Fruit fly (Drosophila melanogaster) whole organism, prepupa: Measurements from ENCODE around the gene cactin.

Experiments
- CG11294 ChIP-seq: fragments of 200-800 bp; sonication (Bioruptor generic); IDR thresholded peaks from 2 replicates; pipeline ENCODE4 v1.3.6; 2022; ENCODE audit warnings: missing biosample characterization, missing genetic modification characterization
- CG3032 ChIP-seq: fragments of 200-800 bp; optimal IDR thresholded peaks from 2 replicates; lab custom pipeline; 2019; ENCODE audit warnings: missing biosample characterization, mild to moderate bottlenecking, missing genetic modification characterization, moderate library complexity
- CG9139 ChIP-seq: fragments of 200-800 bp; sonication (Bioruptor generic); optimal IDR thresholded peaks from 3 replicates; lab custom pipeline; 2017; ENCODE audit warnings: missing biosample characterization, mild to moderate bottlenecking, missing genetic modification characterization
- Gug ChIP-seq: fragments of 200-800 bp; sonication (Bioruptor generic); IDR thresholded peaks from 2 replicates; pipeline ENCODE4 v1.3.6; 2022; ENCODE audit warnings: missing biosample characterization, missing genetic modification characterization
- Sox102F ChIP-seq: fragments of 200-800 bp; sonication (Bioruptor generic); optimal IDR thresholded peaks from 2 replicates; lab custom pipeline; 2016; ENCODE audit warnings: missing biosample characterization, mild to moderate bottlenecking, missing genetic modification characterization
- Sox14 ChIP-seq: fragments of 200-800 bp; sonication (Bioruptor generic); optimal IDR thresholded peaks from 3 replicates; lab custom pipeline; 2016; ENCODE audit warnings: missing biosample characterization, missing genetic modification characterization
- svp ChIP-seq: fragments of 200-800 bp; sonication (Bioruptor generic); peaks from one replicate; lab custom pipeline; 2016; ENCODE audit warnings: missing biosample characterization, missing genetic modification characterization
- topi ChIP-seq: fragments of 200-800 bp; sonication (Bioruptor generic); optimal IDR thresholded peaks from 3 replicates; lab custom pipeline; 2016; ENCODE audit warnings: missing biosample characterization, missing genetic modification characterization

dm6 chrX:20447865-20448584, 24.2 kb downstream of the cactin start:
- TF ChIP-seq svp (GFP tag; lab: Kevin White, UChicago) (no peak), Gug (no peak), topi (GFP tag; lab: Kevin White, UChicago) (peak; percentile 0), Sox14 (GFP tag; lab: Kevin White, UChicago) (no peak), Sox102F (GFP tag; lab: Kevin White, UChicago) (no peak), CG3032 (tag; lab: Kevin White, UChicago) (no peak), CG11294 (GFP tag; lab: Robert Waterston, UW) (no peak), CG9139 (no peak)
